Worm (Caenorhabditis elegans): ENCODE measurements around the gene F54E12.2.
"Not testable (repeated sequence)": the region's sequence is repeated elsewhere in the genome, so short reads cannot be mapped to it uniquely, and the experiment has no call there.

Gene F54E12.2

DNA sequence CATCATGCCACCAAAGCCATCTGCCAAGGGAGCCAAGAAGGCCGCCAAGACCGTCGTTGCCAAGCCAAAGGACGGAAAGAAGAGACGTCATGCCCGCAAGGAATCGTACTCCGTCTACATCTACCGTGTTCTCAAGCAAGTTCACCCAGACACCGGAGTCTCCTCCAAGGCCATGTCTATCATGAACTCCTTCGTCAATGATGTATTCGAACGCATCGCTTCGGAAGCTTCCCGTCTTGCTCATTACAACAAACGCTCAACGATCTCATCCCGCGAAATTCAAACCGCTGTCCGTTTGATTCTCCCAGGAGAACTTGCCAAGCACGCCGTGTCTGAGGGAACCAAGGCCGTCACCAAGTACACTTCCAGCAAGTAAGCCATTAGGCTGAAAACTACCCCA, 12.2 kb downstream of the F54E12.2 start, which contains the start of gene his-48:
Gene his-48 (plus strand): TSS at position 5 of the 400 bp plus-strand sequence.
- TF ChIP-seq nhr-129 (tag; optimal IDR thresholded peaks at IDR 0.05); Y55F3AM.14 (GFP tag; optimal IDR thresholded peaks at IDR 0.05); ztf-4 (tag; optimal IDR thresholded peaks at IDR 0.05): not testable (repeated sequence)

DNA sequence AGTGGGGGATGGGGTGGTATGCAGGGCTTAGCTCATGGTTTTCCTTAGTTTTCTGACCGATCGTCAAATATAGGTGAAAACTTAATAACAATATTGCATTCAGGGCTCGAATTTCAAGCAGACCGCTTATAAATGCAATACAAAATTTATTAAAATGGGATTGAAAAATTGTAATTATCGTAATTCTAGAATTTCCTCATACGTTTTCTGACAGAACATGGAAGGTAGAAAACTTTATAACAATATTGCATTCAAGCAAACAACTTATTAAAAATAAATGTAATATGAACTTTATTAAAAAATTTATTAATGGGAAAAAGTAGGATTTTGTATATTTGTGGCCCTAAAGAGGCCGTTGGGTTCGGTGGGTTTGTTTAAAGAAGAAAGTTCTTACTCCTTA, 13.3 kb downstream of the F54E12.2 start:
- TF ChIP-seq lin-39 (tag; optimal IDR thresholded peaks at IDR 0.05) (no peak), nhr-10 (tag; optimal IDR thresholded peaks at IDR 0.05) (no peak), nhr-129 (tag; optimal IDR thresholded peaks at IDR 0.05) (no peak)

DNA sequence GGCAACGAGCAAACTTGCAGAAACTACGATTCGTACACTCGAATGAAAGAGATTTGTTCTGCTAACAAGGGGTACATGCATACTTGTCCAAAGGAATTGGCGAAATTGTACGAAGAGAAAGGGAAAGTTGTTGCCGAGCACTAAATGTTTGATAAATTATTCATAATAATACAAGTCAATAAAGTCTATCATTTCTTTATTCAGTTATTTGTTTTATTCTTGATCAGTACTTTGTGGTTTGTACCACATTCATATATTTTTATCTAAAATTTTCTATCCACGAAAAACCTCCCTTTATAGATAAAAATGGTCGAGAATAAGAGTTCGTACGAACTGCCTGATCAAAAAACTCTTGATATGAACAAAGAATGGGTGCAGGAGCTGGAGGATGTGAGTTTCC, 16.5 kb downstream of the F54E12.2 start, which contains the start of gene edg-1:
Gene edg-1 (plus strand): TSS at position 301 of the 400 bp plus-strand sequence.
- TF ChIP-seq unc-39 (tag; optimal IDR thresholded peaks at IDR 0.05), result no peak

DNA sequence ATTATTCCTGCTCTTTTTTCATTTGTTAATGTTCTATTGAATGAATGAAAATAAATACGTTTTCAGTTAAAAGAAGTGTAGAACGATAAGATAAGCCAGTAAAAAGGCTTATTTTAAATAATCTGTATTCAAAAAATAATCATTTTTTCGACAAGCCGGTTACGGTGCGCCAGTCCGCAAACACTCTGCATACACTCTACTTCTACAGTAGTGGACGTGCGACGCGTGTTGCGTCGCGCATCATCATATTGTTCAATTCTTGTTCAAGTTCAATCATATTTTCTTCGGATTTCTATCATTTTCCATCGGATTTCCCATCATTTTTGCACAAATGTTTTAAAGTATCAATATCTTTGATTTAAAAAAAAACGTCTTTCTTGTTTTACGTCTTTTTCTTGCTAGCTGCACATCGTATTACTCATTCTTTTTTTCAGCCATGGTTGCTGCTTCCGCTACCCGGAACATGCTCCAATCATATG, 17.1 kb downstream of the F54E12.2 start, which contains the start of gene B0035.18:
Gene B0035.18 (plus strand): TSS at position 429 of the 479 bp plus-strand sequence.
- no peak for TF ChIP-seq lsy-2 (tag; optimal IDR thresholded peaks at IDR 0.05)
- no peak for TF ChIP-seq ceh-82 (tag; optimal IDR thresholded peaks at IDR 0.05)
- TF ChIP-seq sma-3 (GFP tag; optimal IDR thresholded peaks at IDR 0.05), result no peak
- TF ChIP-seq snpc-4 (tag; optimal IDR thresholded peaks at IDR 0.05), result no peak
- no peak for TF ChIP-seq unc-55 (GFP tag; optimal IDR thresholded peaks at IDR 0.05)
- no peak for TF ChIP-seq nhr-77 (tag; optimal IDR thresholded peaks at IDR 0.05)
- TF ChIP-seq ceh-16 (tag; optimal IDR thresholded peaks at IDR 0.05), result no peak
- TF ChIP-seq Y55F3AM.14 (GFP tag; optimal IDR thresholded peaks at IDR 0.05), result no peak
- no peak for TF ChIP-seq blmp-1 (tag; optimal IDR thresholded peaks at IDR 0.05; ENCODE audit: insufficient read depth)
- TF ChIP-seq ztf-4 (tag; optimal IDR thresholded peaks at IDR 0.05), result no peak
- no peak for TF ChIP-seq F13H6.1 (tag; optimal IDR thresholded peaks at IDR 0.05)
- TF ChIP-seq nhr-11 (tag; optimal IDR thresholded peaks at IDR 0.05), result no peak
- no peak for TF ChIP-seq unc-62 (GFP tag; optimal IDR thresholded peaks at IDR 0.05)
- TF ChIP-seq nhr-23 (tag; optimal IDR thresholded peaks at IDR 0.05), result no peak
- TF ChIP-seq ZK546.5 (tag; optimal IDR thresholded peaks at IDR 0.05), result no peak
- TF ChIP-seq mab-5 (tag; optimal IDR thresholded peaks at IDR 0.05), result no peak
- no peak for TF ChIP-seq peb-1 (tag; optimal IDR thresholded peaks at IDR 0.05)
- TF ChIP-seq nhr-10 (tag; optimal IDR thresholded peaks at IDR 0.05), result no peak
- TF ChIP-seq nhr-21 (tag; optimal IDR thresholded peaks at IDR 0.05), result no peak
- no peak for TF ChIP-seq dmd-4 (tag; optimal IDR thresholded peaks at IDR 0.05)

DNA sequence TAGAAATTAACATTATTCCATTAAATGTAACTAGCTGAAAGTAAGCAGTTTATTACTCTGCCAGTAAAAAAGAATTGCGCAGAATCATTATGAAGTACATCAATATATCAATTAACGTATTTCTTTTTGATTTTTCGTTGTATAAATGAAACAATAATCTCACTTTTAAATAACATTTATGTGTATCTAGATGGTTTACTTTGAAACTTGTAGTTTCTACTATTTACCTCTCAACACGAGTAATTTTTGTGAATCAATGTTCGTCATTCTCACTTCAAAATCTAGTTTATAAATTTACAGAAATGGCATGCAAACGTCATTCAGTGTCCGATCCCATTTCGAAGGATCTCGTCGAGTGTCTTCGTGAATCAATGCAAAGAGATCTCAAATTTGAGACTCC, 19.9 kb downstream of the F54E12.2 start, which contains the start of gene gspd-1:
Gene gspd-1 (plus strand): TSS at position 301 of the 400 bp plus-strand sequence.
- TF ChIP-seq lin-11 (tag; optimal IDR thresholded peaks at IDR 0.05) (no peak), lin-13 (GFP tag; optimal IDR thresholded peaks at IDR 0.05) (no peak), nhr-10 (tag; optimal IDR thresholded peaks at IDR 0.05) (no peak), skn-1 (tag; optimal IDR thresholded peaks at IDR 0.05) (no peak), ztf-4 (tag; optimal IDR thresholded peaks at IDR 0.05) (no peak), nhr-23 (tag; optimal IDR thresholded peaks at IDR 0.05) (no peak), alr-1 (tag; optimal IDR thresholded peaks at IDR 0.05) (no peak), nhr-11 (tag; optimal IDR thresholded peaks at IDR 0.05) (no peak), F13H6.1 (tag; optimal IDR thresholded peaks at IDR 0.05) (no peak), ztf-1 (GFP tag; conservative IDR thresholded peaks at IDR 0.05) (no peak), nhr-6 (tag; optimal IDR thresholded peaks at IDR 0.05) (no peak), blmp-1 (tag; optimal IDR thresholded peaks at IDR 0.05; ENCODE audit: insufficient read depth) (no peak), snpc-4 (tag; optimal IDR thresholded peaks at IDR 0.05) (no peak), lin-39 (tag; optimal IDR thresholded peaks at IDR 0.05) (no peak), elt-3 (tag; optimal IDR thresholded peaks at IDR 0.05) (no peak), mab-5 (tag; optimal IDR thresholded peaks at IDR 0.05) (no peak), ama-1 (optimal IDR thresholded peaks at IDR 0.05) (no peak)

DNA sequence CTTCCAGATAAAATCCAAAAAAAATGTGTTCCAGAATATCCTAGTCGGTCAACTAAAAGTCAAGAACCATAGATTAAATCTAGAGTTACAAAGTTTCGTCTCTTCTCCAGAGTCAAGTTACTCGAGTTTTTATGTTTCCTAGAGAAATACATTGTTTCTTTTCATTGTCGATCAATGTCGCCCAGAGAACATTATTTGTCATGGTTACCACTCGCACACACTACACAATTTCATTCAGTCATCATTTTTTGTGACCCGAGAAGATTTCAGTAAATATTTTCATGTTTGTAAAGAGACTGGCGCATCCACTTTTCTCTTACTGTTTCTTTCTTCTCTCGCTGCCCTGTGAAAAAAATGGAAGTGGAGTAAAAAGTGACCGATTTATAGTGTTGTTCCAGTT, 20.3 kb downstream of the F54E12.2 start:
- TF ChIP-seq ama-1 (optimal IDR thresholded peaks at IDR 0.05), result no peak
- no peak for TF ChIP-seq mbf-1 (tag; optimal IDR thresholded peaks at IDR 0.05)
- TF ChIP-seq mdl-1 (tag; optimal IDR thresholded peaks at IDR 0.05), result no peak
- no peak for TF ChIP-seq dmd-4 (tag; optimal IDR thresholded peaks at IDR 0.05)
- no peak for TF ChIP-seq alr-1 (tag; optimal IDR thresholded peaks at IDR 0.05)
- TF ChIP-seq nhr-21 (tag; optimal IDR thresholded peaks at IDR 0.05), result no peak
- TF ChIP-seq F13H6.1 (tag; optimal IDR thresholded peaks at IDR 0.05), result no peak
- TF ChIP-seq nhr-12 (tag; optimal IDR thresholded peaks at IDR 0.05), result no peak
- no peak for TF ChIP-seq sma-9 (GFP tag; optimal IDR thresholded peaks at IDR 0.05)
- no peak for TF ChIP-seq sma-9 (tag; optimal IDR thresholded peaks at IDR 0.05)
- TF ChIP-seq lin-11 (tag; optimal IDR thresholded peaks at IDR 0.05), result no peak
- no peak for TF ChIP-seq elt-1 (tag; optimal IDR thresholded peaks at IDR 0.05)
- no peak for TF ChIP-seq nhr-6 (tag; optimal IDR thresholded peaks at IDR 0.05)
- TF ChIP-seq nhr-237 (tag; optimal IDR thresholded peaks at IDR 0.05), result no peak
- no peak for TF ChIP-seq nhr-25 (tag; optimal IDR thresholded peaks at IDR 0.05)
- no peak for TF ChIP-seq lin-39 (tag; optimal IDR thresholded peaks at IDR 0.05)
- no peak for TF ChIP-seq unc-62 (GFP tag; optimal IDR thresholded peaks at IDR 0.05)
- no peak for TF ChIP-seq ZK546.5 (tag; optimal IDR thresholded peaks at IDR 0.05)
